Fruit fly (Drosophila melanogaster) whole organism, prepupa: Measurements from ENCODE around the gene svp.

Experiments used
- CG4318 ChIP-seq: fragments of 200-800 bp; sonication (Bioruptor generic); optimal IDR thresholded peaks from 3 replicates; lab custom pipeline; 2017; ENCODE audit warnings: missing biosample characterization, mild to moderate bottlenecking, missing genetic modification characterization
- CG6163 ChIP-seq: fragments of 200-800 bp; sonication (Bioruptor generic); IDR thresholded peaks from 3 replicates; pipeline ENCODE4 v1.3.6; 2022; ENCODE audit warnings: missing biosample characterization, missing genetic modification characterization
- OdsH ChIP-seq: fragments of 200-800 bp; sonication (Bioruptor generic); optimal IDR thresholded peaks from 3 replicates; lab custom pipeline; 2016; ENCODE audit warnings: missing biosample characterization, missing genetic modification characterization

DNA sequence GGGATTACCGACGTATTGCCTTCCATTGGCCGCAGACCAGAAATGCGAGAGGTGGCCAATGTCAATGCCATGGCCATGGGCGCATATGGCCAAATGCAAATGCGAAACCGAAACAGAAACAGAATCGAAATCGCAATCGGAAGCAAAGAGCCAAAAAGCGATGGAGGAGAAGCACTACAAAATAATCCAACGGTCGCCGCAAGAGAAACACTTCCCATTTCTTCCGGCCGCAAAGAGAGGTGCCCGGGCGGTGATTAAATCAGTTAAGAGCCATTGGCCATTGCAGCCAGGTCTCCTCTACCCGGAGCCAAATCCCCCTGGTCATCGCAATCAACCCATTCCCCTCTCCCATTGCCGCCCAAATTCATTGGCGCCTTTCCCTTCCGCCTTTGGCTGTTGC lies 44.3 kb upstream of the svp start, which contains the start of gene CG14742:
- TF ChIP-seq CG6163 (GFP tag; lab: Robert Waterston, UW) (no peak), CG4318 (GFP tag; lab: Kevin White, UChicago) (no peak), OdsH (GFP tag; lab: Kevin White, UChicago) (no peak)
